Fruit fly (Drosophila melanogaster) whole organism, embryonic: ENCODE results near the gene CG31948.

Source experiments
- Abd-B ChIP-seq: fragments of 200-800 bp; sonication (Bioruptor generic); optimal IDR thresholded peaks from 2 replicates; lab custom pipeline; 2018; ENCODE audit warnings: missing biosample characterization, mild to moderate bottlenecking, missing genetic modification characterization, moderate library complexity
- B-H2 ChIP-seq: fragments of 200-800 bp; sonication (Bioruptor generic); optimal IDR thresholded peaks from 2 replicates; lab custom pipeline; 2018; ENCODE audit warnings: missing biosample characterization, mild to moderate bottlenecking, missing genetic modification characterization
- Bdp1 ChIP-seq: fragments of 200-800 bp; sonication (Bioruptor generic); optimal IDR thresholded peaks from 3 replicates; lab custom pipeline; 2016; ENCODE audit warnings: missing biosample characterization, missing genetic modification characterization
- CG10543 ChIP-seq: fragments of 200-800 bp; sonication (Bioruptor generic); optimal IDR thresholded peaks from 3 replicates; lab custom pipeline; 2017; ENCODE audit warnings: missing biosample characterization, mild to moderate bottlenecking, missing genetic modification characterization, moderate library complexity
- CG11456 ChIP-seq: fragments of 200-800 bp; sonication (Bioruptor generic); IDR thresholded peaks from 3 replicates; pipeline ENCODE4 v1.3.6; 2022; ENCODE audit warnings: missing biosample characterization, missing genetic modification characterization
- CG12155 ChIP-seq: fragments of 200-800 bp; sonication (Bioruptor generic); optimal IDR thresholded peaks from 3 replicates; lab custom pipeline; 2016; ENCODE audit warnings: missing biosample characterization, missing genetic modification characterization
- CG13296 ChIP-seq: fragments of 200-800 bp; sonication (Bioruptor generic); optimal IDR thresholded peaks from 3 replicates; lab custom pipeline; 2018; ENCODE audit warnings: missing biosample characterization, mild to moderate bottlenecking, missing genetic modification characterization
- CG13775 ChIP-seq: fragments of 200-800 bp; sonication (Bioruptor generic); optimal IDR thresholded peaks from 3 replicates; lab custom pipeline; 2017; ENCODE audit warnings: missing biosample characterization, mild to moderate bottlenecking, missing genetic modification characterization
- CG1792 ChIP-seq: fragments of 200-800 bp; sonication (Bioruptor generic); optimal IDR thresholded peaks from 2 replicates; lab custom pipeline; 2016; ENCODE audit warnings: missing biosample characterization, missing genetic modification characterization
- CG18262 ChIP-seq: fragments of 200-800 bp; optimal IDR thresholded peaks from 3 replicates; lab custom pipeline; 2019; ENCODE audit warnings: missing biosample characterization, mild to moderate bottlenecking, missing genetic modification characterization, moderate library complexity
- CG2199 ChIP-seq: fragments of 200-800 bp; sonication (Bioruptor generic); IDR thresholded peaks from 3 replicates; pipeline ENCODE4 v1.3.6; 2022; ENCODE audit warnings: missing biosample characterization, missing genetic modification characterization
- CG3407 ChIP-seq: fragments of 200-800 bp; sonication (Bioruptor generic); optimal IDR thresholded peaks from 2 replicates; lab custom pipeline; 2018; ENCODE audit warnings: missing biosample characterization, mild to moderate bottlenecking, missing genetic modification characterization
- CG4282 ChIP-seq: fragments of 200-800 bp; sonication (Bioruptor generic); optimal IDR thresholded peaks from 2 replicates; lab custom pipeline; 2016; ENCODE audit warnings: missing biosample characterization, missing genetic modification characterization
- CG4360 ChIP-seq: fragments of 200-800 bp; sonication (Bioruptor generic); IDR thresholded peaks from 2 replicates; pipeline ENCODE4 v1.3.6; 2022; ENCODE audit warnings: missing biosample characterization, missing genetic modification characterization
- CG4404 ChIP-seq: fragments of 200-800 bp; sonication (Bioruptor generic); IDR thresholded peaks from 2 replicates; pipeline ENCODE4 v1.3.6; 2022; ENCODE audit warnings: missing biosample characterization, missing genetic modification characterization
- CG4424 ChIP-seq: fragments of 200-800 bp; sonication (Bioruptor generic); optimal IDR thresholded peaks from 3 replicates; lab custom pipeline; 2016; ENCODE audit warnings: missing biosample characterization, missing genetic modification characterization
- CG4617 ChIP-seq: fragments of 200-800 bp; sonication (Bioruptor generic); optimal IDR thresholded peaks from 3 replicates; lab custom pipeline; 2016; ENCODE audit warnings: missing biosample characterization, missing genetic modification characterization, borderline replicate concordance
- CG8089 ChIP-seq: fragments of 200-800 bp; sonication (Bioruptor generic); optimal IDR thresholded peaks from 3 replicates; lab custom pipeline; 2016; ENCODE audit warnings: missing biosample characterization, missing genetic modification characterization
- CG8478 ChIP-seq: fragments of >200 bp; optimal IDR thresholded peaks from 2 replicates; lab custom pipeline; 2018
- CG9609 ChIP-seq: fragments of 200-800 bp; sonication (Bioruptor generic); optimal IDR thresholded peaks from 3 replicates; lab custom pipeline; 2016; ENCODE audit warnings: missing biosample characterization, missing genetic modification characterization
- CG9797 ChIP-seq: fragments of 200-800 bp; sonication (Bioruptor generic); optimal IDR thresholded peaks from 3 replicates; lab custom pipeline; 2018; ENCODE audit warnings: missing biosample characterization, mild to moderate bottlenecking, missing genetic modification characterization
- CoRest ChIP-seq: fragments of 200-800 bp; sonication (Bioruptor generic); optimal IDR thresholded peaks from 3 replicates; lab custom pipeline; 2018; ENCODE audit warnings: missing biosample characterization, mild to moderate bottlenecking, missing genetic modification characterization, moderate library complexity
- Dbx ChIP-seq: fragments of 200-800 bp; sonication (Bioruptor generic); IDR thresholded peaks from 3 replicates; pipeline ENCODE4 v1.3.6; 2022; ENCODE audit warnings: missing biosample characterization, missing genetic modification characterization
- Dp ChIP-seq: fragments of 200-800 bp; sonication (Bioruptor generic); optimal IDR thresholded peaks from 2 replicates; lab custom pipeline; 2018; ENCODE audit warnings: missing biosample characterization, mild to moderate bottlenecking, missing genetic modification characterization, moderate library complexity
- Fer3 ChIP-seq: fragments of 200-800 bp; sonication (Bioruptor generic); optimal IDR thresholded peaks from 2 replicates; lab custom pipeline; 2018; ENCODE audit warnings: missing biosample characterization, mild to moderate bottlenecking, missing genetic modification characterization, moderate library complexity
- Hmx ChIP-seq: fragments of 200-800 bp; sonication (Bioruptor generic); optimal IDR thresholded peaks from 2 replicates; lab custom pipeline; 2016; ENCODE audit warnings: missing biosample characterization, missing genetic modification characterization
- Jarid2 ChIP-seq: fragments of 200-800 bp; sonication (Bioruptor generic); optimal IDR thresholded peaks from 3 replicates; lab custom pipeline; 2017; ENCODE audit warnings: mild to moderate bottlenecking, missing biosample characterization, missing genetic modification reagents, missing genetic modification characterization
- Kr ChIP-seq: fragments of 200-800 bp; sonication (Bioruptor generic); optimal IDR thresholded peaks from 2 replicates; lab custom pipeline; 2017; ENCODE audit warnings: missing biosample characterization, mild to moderate bottlenecking, missing genetic modification characterization
- Mrtf ChIP-seq: fragments of 200-800 bp; sonication (Bioruptor generic); IDR thresholded peaks from 3 replicates; pipeline ENCODE4 v1.3.6; 2022; ENCODE audit warnings: missing biosample characterization, missing genetic modification characterization
- Oaz ChIP-seq: fragments of 200-800 bp; sonication (Bioruptor generic); IDR thresholded peaks from 2 replicates; pipeline ENCODE4 v1.3.6; 2022; ENCODE audit warnings: missing biosample characterization, missing genetic modification characterization
- Sox100B ChIP-seq: fragments of 200-800 bp; sonication (Bioruptor generic); optimal IDR thresholded peaks from 3 replicates; lab custom pipeline; 2018; ENCODE audit warnings: missing biosample characterization, mild to moderate bottlenecking, missing genetic modification characterization
- Sox102F ChIP-seq: fragments of 200-800 bp; sonication (Bioruptor generic); optimal IDR thresholded peaks from 2 replicates; lab custom pipeline; 2018; ENCODE audit warnings: missing biosample characterization, mild to moderate bottlenecking, missing genetic modification characterization, moderate library complexity
- bbx ChIP-seq: fragments of 200-800 bp; sonication (Bioruptor generic); IDR thresholded peaks from 2 replicates; pipeline ENCODE4 v1.3.6; 2022; ENCODE audit warnings: missing biosample characterization, missing genetic modification characterization; ENCODE audit not compliant: partially characterized antibody
- bowl ChIP-seq: fragments of 200-800 bp; sonication (Bioruptor generic); IDR thresholded peaks from 2 replicates; pipeline ENCODE4 v1.3.6; 2022; ENCODE audit warnings: missing biosample characterization, missing genetic modification characterization
- cg ChIP-seq: fragments of 200-800 bp; sonication (Bioruptor generic); optimal IDR thresholded peaks from 3 replicates; lab custom pipeline; 2019; ENCODE audit warnings: missing biosample characterization, mild to moderate bottlenecking, missing genetic modification characterization, moderate library complexity
- dmrt11E ChIP-seq: fragments of 200-800 bp; sonication (Bioruptor generic); optimal IDR thresholded peaks from 3 replicates; lab custom pipeline; 2018; ENCODE audit warnings: missing biosample characterization, mild to moderate bottlenecking, missing genetic modification characterization, moderate library complexity
- en ChIP-seq: fragments of 200-800 bp; sonication (Bioruptor generic); optimal IDR thresholded peaks from 2 replicates; lab custom pipeline; 2016; ENCODE audit warnings: missing biosample characterization, missing genetic modification characterization
- ewg ChIP-seq: fragments of 200-800 bp; sonication (Bioruptor generic); optimal IDR thresholded peaks from 3 replicates; lab custom pipeline; 2017; ENCODE audit warnings: mild to moderate bottlenecking, missing biosample characterization, missing genetic modification reagents, missing genetic modification characterization
- eyg ChIP-seq: fragments of 200-800 bp; sonication (Bioruptor generic); optimal IDR thresholded peaks from 3 replicates; lab custom pipeline; 2016; ENCODE audit warnings: missing biosample characterization, missing genetic modification characterization
- fd102C ChIP-seq: fragments of 200-800 bp; sonication (Bioruptor generic); optimal IDR thresholded peaks from 2 replicates; lab custom pipeline; 2018; ENCODE audit warnings: missing biosample characterization, mild to moderate bottlenecking, missing genetic modification characterization, moderate library complexity
- fu2 ChIP-seq: fragments of 200-800 bp; sonication (Bioruptor generic); optimal IDR thresholded peaks from 2 replicates; lab custom pipeline; 2016; ENCODE audit warnings: missing biosample characterization, missing genetic modification characterization
- gcm2 ChIP-seq: fragments of 200-800 bp; sonication (Bioruptor generic); optimal IDR thresholded peaks from 2 replicates; lab custom pipeline; 2016; ENCODE audit warnings: missing biosample characterization, missing genetic modification characterization
- ken ChIP-seq: fragments of 200-800 bp; sonication (Bioruptor generic); IDR thresholded peaks from 3 replicates; pipeline ENCODE4 v1.3.6; 2022; ENCODE audit warnings: missing biosample characterization, missing genetic modification characterization
- otp ChIP-seq: fragments of 200-800 bp; sonication (Bioruptor generic); IDR thresholded peaks from 3 replicates; pipeline ENCODE4, ENCODE4 v1.3.6; 2022; ENCODE audit warnings: missing biosample characterization, missing genetic modification characterization
- pan ChIP-seq, 4 experiments: fragments of >200 bp in 3 of 4; fragments of 200-800 bp in 1 of 4; sonication (Bioruptor generic) in 1 of 4; optimal IDR thresholded peaks in 3 of 4; IDR thresholded peaks in 1 of 4; 2 replicates each; pipeline versions ENCODE4 v1.3.6 to Lab custom; 2017 to 2022; ENCODE audit warnings: missing biosample characterization in 2 of 4, missing genetic modification characterization in 2 of 4, mixed read lengths in 1 of 4
- row ChIP-seq: fragments of 200-800 bp; sonication (Bioruptor generic); IDR thresholded peaks from 3 replicates; pipeline ENCODE4 v1.3.6; 2022; ENCODE audit warnings: missing biosample characterization, missing genetic modification characterization
- tin ChIP-seq: fragments of 200-800 bp; sonication (Bioruptor generic); optimal IDR thresholded peaks from 3 replicates; lab custom pipeline; 2016; ENCODE audit warnings: missing biosample characterization, missing genetic modification characterization
- tna ChIP-seq: fragments of 200-800 bp; sonication (Bioruptor generic); IDR thresholded peaks from 2 replicates; pipeline ENCODE4 v1.3.6; 2022; ENCODE audit warnings: missing biosample characterization, missing genetic modification characterization; ENCODE audit not compliant: partially characterized antibody
- vnd ChIP-seq: fragments of 200-800 bp; sonication (Bioruptor generic); IDR thresholded peaks from 3 replicates; pipeline ENCODE4 v1.3.6; 2022; ENCODE audit warnings: missing biosample characterization, missing genetic modification characterization; ENCODE audit not compliant: partially characterized antibody

CG31948 gene

DNA sequence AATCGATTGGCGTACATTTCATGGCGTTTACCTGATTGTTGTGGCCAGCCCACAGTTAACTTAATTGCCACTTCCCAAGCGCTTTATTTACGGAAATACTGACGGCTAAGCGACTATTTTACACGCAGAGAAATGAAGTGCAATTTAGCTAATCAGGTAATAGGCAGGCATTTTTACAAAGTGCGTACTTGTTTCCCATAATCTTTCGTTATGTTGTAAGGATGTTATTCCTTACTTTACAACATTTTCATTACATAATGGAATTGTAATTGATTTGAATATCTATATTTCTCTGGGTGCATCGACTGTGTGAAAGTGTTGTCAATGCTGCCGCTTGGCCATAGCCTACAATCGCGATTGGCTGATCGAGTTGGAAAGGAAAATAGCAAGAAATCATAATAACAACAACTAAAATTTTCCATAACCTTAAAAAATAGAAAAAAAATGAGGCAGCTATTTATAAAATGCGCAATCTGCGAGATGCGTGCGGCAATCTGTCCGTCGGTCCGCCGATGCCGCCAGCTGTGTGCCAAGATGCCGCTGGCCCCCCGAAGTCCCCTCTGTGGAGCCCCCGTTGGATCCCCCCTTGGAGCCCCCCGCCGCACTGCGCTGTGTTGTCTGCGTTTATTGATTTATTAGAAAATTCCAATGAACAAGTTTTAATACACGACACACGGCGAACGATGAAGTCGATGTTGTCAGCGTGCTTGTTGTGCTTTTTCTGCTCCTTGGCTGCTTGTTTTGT is 10.1 kb upstream of the CG31948 start (continued):
- no peak for TF ChIP-seq CG4404 (GFP tag; lab: Robert Waterston, UW)
- TF ChIP-seq bowl, result no peak
- no peak for TF ChIP-seq Hmx (GFP tag; lab: Kevin White, UChicago)
- no peak for TF ChIP-seq B-H2
- TF ChIP-seq Abd-B (GFP tag; lab: Kevin White, UChicago), result peak; percentile 61
- no peak for TF ChIP-seq bbx (GFP tag; lab: Robert Waterston, UW)
- no peak for TF ChIP-seq CG13296
- no peak for TF ChIP-seq CG4360
- no peak for TF ChIP-seq CG2199
- TF ChIP-seq CG9609 (GFP tag; lab: Kevin White, UChicago), result peak; percentile 37
- peak; percentile 29 for TF ChIP-seq en
- no peak for TF ChIP-seq fd102C (GFP tag; lab: Kevin White, UChicago)
- no peak for TF ChIP-seq Dp (GFP tag; lab: Kevin White, UChicago)
- TF ChIP-seq Sox100B, result peak; percentile 44
- no peak for TF ChIP-seq Mrtf (GFP tag; lab: Robert Waterston, UW)
- no peak for TF ChIP-seq CG13775
- peak; percentile 54; the same call in 1 of the 3 replicates for TF ChIP-seq otp (GFP tag; lab: Robert Waterston, UW)
- no peak for TF ChIP-seq eyg
- peak; percentile 85 for TF ChIP-seq Sox102F (GFP tag; lab: Kevin White, UChicago)
- peak; percentile 11 for TF ChIP-seq fu2
- peak; percentile 37; the same call in 1 of the 3 replicates for TF ChIP-seq CG11456 (GFP tag; lab: Robert Waterston, UW)
- peak; percentile 42 for TF ChIP-seq CG18262 (tag; lab: Kevin White, UChicago)
- no peak for TF ChIP-seq CG4282
- TF ChIP-seq CG3407, result peak; percentile 20
- no peak for TF ChIP-seq Jarid2 (GFP tag; lab: Kevin White, UChicago)
- TF ChIP-seq CG10543 (GFP tag; lab: Kevin White, UChicago), result no peak
- no peak for TF ChIP-seq Dbx (GFP tag; lab: Robert Waterston, UW)
- TF ChIP-seq Bdp1 (GFP tag; lab: Kevin White, UChicago), result no peak
- TF ChIP-seq tna, result no peak
- TF ChIP-seq row (GFP tag; lab: Robert Waterston, UW), result peak; percentile 62
- no peak for TF ChIP-seq vnd (GFP tag; lab: Robert Waterston, UW)
- TF ChIP-seq CG8089 (GFP tag; lab: Kevin White, UChicago), result peak; percentile 60
- no peak for TF ChIP-seq gcm2 (GFP tag; lab: Kevin White, UChicago)
- peak; percentile 34 for TF ChIP-seq CG12155
- TF ChIP-seq CoRest (tag; lab: Kevin White, UChicago), result peak; percentile 40
- no peak for TF ChIP-seq CG9797 (GFP tag; lab: Kevin White, UChicago)
- TF ChIP-seq CG4617 (GFP tag; lab: Kevin White, UChicago), result no peak
- TF ChIP-seq ken (GFP tag; lab: Robert Waterston, UW), result peak; percentile 64; the same call in 2 of the 3 replicates
- peak; percentile 28; the same call in 1 of the 2 replicates for TF ChIP-seq Oaz (GFP tag; lab: Robert Waterston, UW)
- TF ChIP-seq dmrt11E, result no peak
- no peak for TF ChIP-seq Kr (GFP tag; lab: Kevin White, UChicago)
- TF ChIP-seq pan (optimal IDR thresholded peaks at IDR 0.05; lab: Kevin White, UChicago), result no peak
- peak in 1 of 2 experiments; percentile 71 for TF ChIP-seq pan (GFP tag; optimal IDR thresholded peaks at IDR 0.05 in 1 of 2, IDR thresholded peaks at IDR 0.05 in 1 of 2)
- no peak for TF ChIP-seq CG8478 (lab: Kevin White, UChicago)
- peak; percentile 38 for TF ChIP-seq CG4424 (GFP tag; lab: Kevin White, UChicago)
- TF ChIP-seq cg (GFP tag; lab: Kevin White, UChicago), result no peak
- peak; percentile 23 for TF ChIP-seq tin (GFP tag; lab: Kevin White, UChicago)
- no peak for TF ChIP-seq CG1792 (GFP tag; lab: Kevin White, UChicago)
- TF ChIP-seq ewg, result peak; percentile 51
- peak; percentile 22 for TF ChIP-seq Fer3 (tag; lab: Kevin White, UChicago)
